Fruit fly (Drosophila melanogaster): Measurements from ENCODE around the gene CG17032.

DNA sequence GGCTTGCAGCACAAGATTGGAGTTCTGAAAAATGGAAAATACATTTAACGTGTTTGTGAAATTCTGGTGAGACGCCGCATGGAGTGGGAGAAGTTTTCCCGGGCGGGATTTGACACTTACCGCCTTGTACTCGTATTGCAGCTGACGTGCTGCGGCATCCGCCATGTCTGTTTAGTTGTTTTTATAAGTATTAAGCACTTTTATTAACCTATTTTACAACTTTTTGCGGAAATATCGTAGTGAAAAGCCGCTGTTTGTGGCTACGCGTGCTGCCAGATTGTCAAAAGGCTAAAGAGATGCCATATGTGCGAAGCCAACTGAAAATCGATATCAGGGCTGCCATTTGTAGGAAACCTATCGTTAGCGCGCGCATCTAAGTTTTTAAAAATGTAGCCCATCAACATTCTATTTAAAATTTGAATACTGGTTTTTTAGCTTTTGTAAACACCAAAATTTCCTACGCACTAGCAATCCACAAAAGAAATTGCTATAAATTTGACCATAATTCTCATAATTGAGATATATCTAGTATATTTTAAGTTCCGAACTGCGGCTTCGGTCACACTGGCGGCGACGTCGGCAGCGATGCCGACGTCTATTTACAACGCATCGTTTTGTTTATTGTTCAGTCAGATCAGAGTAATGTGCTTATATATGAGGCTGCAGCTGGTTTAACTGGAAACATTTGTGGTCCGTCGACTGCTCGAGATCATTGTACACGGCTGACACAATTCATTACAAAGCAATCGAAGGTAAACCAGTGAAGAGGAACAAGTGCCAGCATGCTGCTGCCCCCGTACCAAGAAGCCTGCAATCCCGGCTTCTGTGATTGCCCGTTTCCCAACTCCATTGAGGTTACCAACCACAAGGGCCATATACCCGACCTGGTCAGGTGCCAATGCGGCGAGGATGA, 9.2 kb downstream of the CG17032 start, which contains the start of the genes Brr2 and CG10516:
- TF ChIP-seq pan (optimal IDR thresholded peaks at IDR 0.05) (no peak), CG8478 (optimal IDR thresholded peaks at IDR 0.05) (no peak), Dll (optimal IDR thresholded peaks at IDR 0.05) (no peak)

All from whole organism.